Worm (Caenorhabditis elegans) whole organism, mixed stage, embryonic: ENCODE data around the gene lys-2.

Source experiments
- elt-3 ChIP-seq: fragments of 150-350 bp; optimal IDR thresholded peaks from 2 replicates; lab custom pipeline; 2014; ENCODE audit warnings: missing biosample characterization, missing genetic modification characterization
- lin-13 ChIP-seq: fragments of 150-350 bp; optimal IDR thresholded peaks from 2 replicates; lab custom pipeline; 2014; ENCODE audit warnings: missing biosample characterization, missing genetic modification characterization
- nhr-12 ChIP-seq: fragments of 150-350 bp; optimal IDR thresholded peaks from 2 replicates; lab custom pipeline; 2014; ENCODE audit warnings: missing biosample characterization, missing genetic modification characterization
- nhr-2 ChIP-seq: fragments of 150-350 bp; optimal IDR thresholded peaks from 2 replicates; lab custom pipeline; 2014; ENCODE audit warnings: missing biosample characterization, missing genetic modification characterization
- nhr-237 ChIP-seq: fragments of 150-350 bp; optimal IDR thresholded peaks from 2 replicates; lab custom pipeline; 2014; ENCODE audit warnings: missing biosample characterization, missing genetic modification characterization
- nhr-28 ChIP-seq: fragments of 150-350 bp; optimal IDR thresholded peaks from 2 replicates; lab custom pipeline; 2014; ENCODE audit warnings: missing biosample characterization, missing genetic modification characterization
- nhr-76 ChIP-seq: sonication (generic microtip); optimal IDR thresholded peaks from 2 replicates; lab custom pipeline; 2017; ENCODE audit warnings: missing biosample characterization, missing genetic modification characterization
- pha-4 ChIP-seq: fragments of 150-350 bp; optimal IDR thresholded peaks from 2 replicates; lab custom pipeline; 2018; ENCODE audit warnings: missing biosample characterization, missing genetic modification reagents, missing genetic modification characterization
- snpc-4 ChIP-seq: fragments of 150-350 bp; optimal IDR thresholded peaks from 2 replicates; lab custom pipeline; 2014; ENCODE audit warnings: missing biosample characterization, missing genetic modification characterization
- sptf-1 ChIP-seq: sonication (generic microtip); optimal IDR thresholded peaks from 2 replicates; lab custom pipeline; 2017; ENCODE audit warnings: mild to moderate bottlenecking, missing genetic modification characterization, moderate library complexity, missing compliant biosample characterization
- unc-39 ChIP-seq: fragments of 150-350 bp; optimal IDR thresholded peaks from 2 replicates; lab custom pipeline; 2014; ENCODE audit warnings: missing biosample characterization, missing genetic modification characterization
- unc-62 ChIP-seq: fragments of 150-350 bp; optimal IDR thresholded peaks from 2 replicates; lab custom pipeline; 2014; ENCODE audit warnings: missing biosample characterization, missing genetic modification reagents, missing genetic modification characterization
- ztf-11 ChIP-seq: fragments of 150-350 bp; optimal IDR thresholded peaks from 2 replicates; lab custom pipeline; 2014; ENCODE audit warnings: missing biosample characterization, missing genetic modification characterization

DNA sequence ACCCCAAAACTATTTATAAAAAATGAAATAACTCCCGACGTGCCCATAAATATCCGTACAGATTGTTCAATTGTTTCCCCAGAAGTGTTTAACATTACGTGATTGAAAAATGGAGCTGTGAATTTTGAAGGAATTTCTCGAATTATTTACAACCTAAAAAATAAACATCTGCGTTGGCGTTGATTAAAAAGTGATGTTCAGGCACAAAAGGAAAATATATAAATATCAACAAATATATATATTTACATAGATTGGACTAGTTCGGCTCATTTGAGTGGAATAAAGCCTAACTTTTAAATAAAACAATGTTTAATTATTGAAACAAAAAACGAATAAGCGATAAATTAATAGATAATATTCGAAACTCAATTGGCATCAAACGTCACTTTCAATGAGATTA is 20.8 kb downstream of the lys-2 start, which contains the start of gene sri-18:
- no peak for TF ChIP-seq nhr-237 (tag; lab: Kevin White, UChicago)
- TF ChIP-seq unc-62 (GFP tag; lab: Kevin White, UChicago), result no peak
- no peak for TF ChIP-seq lin-13 (tag; lab: Kevin White, UChicago)
- no peak for TF ChIP-seq elt-3 (tag; lab: Kevin White, UChicago)
- TF ChIP-seq ztf-11 (tag; lab: Kevin White, UChicago), result no peak
- no peak for TF ChIP-seq sptf-1 (tag; lab: Kevin White, UChicago)
- TF ChIP-seq nhr-76 (tag; lab: Kevin White, UChicago), result no peak
- no peak for TF ChIP-seq nhr-28 (tag; lab: Kevin White, UChicago)
- TF ChIP-seq snpc-4, result no peak
- no peak for TF ChIP-seq nhr-12 (tag; lab: Kevin White, UChicago)
- TF ChIP-seq unc-39 (tag; lab: Kevin White, UChicago), result no peak
- TF ChIP-seq nhr-2 (tag; lab: Kevin White, UChicago), result no peak
- no peak for TF ChIP-seq pha-4 (tag; lab: Kevin White, UChicago)
